Worm (Caenorhabditis elegans): ENCODE results near the gene lem-2.
A peak's percentile ranks its signal among the peaks of the same experiment; 100 is the strongest.

Gene lem-2

ce11 chrII:14059767-14060166 is 3.5 kb upstream of the lem-2 start, which contains the start of gene rpb-11 (continued):
- TF ChIP-seq grh-1 (GFP tag; IDR thresholded peaks at IDR 0.05) (peak; percentile 94), ceh-88 (GFP tag; IDR thresholded peaks at IDR 0.05) (peak; percentile 79), nhr-84 (tag; optimal IDR thresholded peaks at IDR 0.05) (no peak), nhr-47 (tag; optimal IDR thresholded peaks at IDR 0.05) (peak; percentile 98), snu-23 (GFP tag; optimal IDR thresholded peaks at IDR 0.05) (peak; percentile 97), ceh-90 (tag; optimal IDR thresholded peaks at IDR 0.05) (peak; percentile 52), alr-1 (tag; optimal IDR thresholded peaks at IDR 0.05; ENCODE audit: borderline replicate concordance) (no peak), rnt-1 (tag; optimal IDR thresholded peaks at IDR 0.05) (peak; percentile 97), ama-1 (optimal IDR thresholded peaks at IDR 0.05) (peak; percentile 82)

ce11 chrII:14060439-14060838 is 2.8 kb upstream of the lem-2 start, which contains the start of gene W01G7.4:
Gene W01G7.4, plus strand, starts transcription at chrII:14060739.
- TF ChIP-seq aly-2 (tag; optimal IDR thresholded peaks at IDR 0.05) (no peak), mef-2 (tag; optimal IDR thresholded peaks at IDR 0.05) (no peak), zag-1 (tag; optimal IDR thresholded peaks at IDR 0.05) (no peak), nhr-71 (tag; optimal IDR thresholded peaks at IDR 0.05) (no peak), ces-1 (GFP tag; optimal IDR thresholded peaks at IDR 0.05) (no peak), zip-4 (GFP tag; optimal IDR thresholded peaks at IDR 0.05) (no peak), tbx-2 (tag; optimal IDR thresholded peaks at IDR 0.05) (no peak), xbp-1 (tag; optimal IDR thresholded peaks at IDR 0.05) (no peak), nhr-90 (tag; optimal IDR thresholded peaks at IDR 0.05; ENCODE audit: poor library complexity) (no peak), nhr-77 (tag; optimal IDR thresholded peaks at IDR 0.05) (no peak), ztf-4 (tag; optimal IDR thresholded peaks at IDR 0.05) (no peak)

ce11 chrII:14060885-14061284 is 2.4 kb upstream of the lem-2 start:
- TF ChIP-seq nhr-90 (tag; optimal IDR thresholded peaks at IDR 0.05; ENCODE audit: poor library complexity) (no peak), fkh-10 (GFP tag; optimal IDR thresholded peaks at IDR 0.05) (no peak), ceh-90 (tag; optimal IDR thresholded peaks at IDR 0.05) (no peak), ztf-11 (tag; optimal IDR thresholded peaks at IDR 0.05) (no peak), mef-2 (tag; optimal IDR thresholded peaks at IDR 0.05) (no peak), zag-1 (tag; optimal IDR thresholded peaks at IDR 0.05) (no peak), pag-3 (tag; optimal IDR thresholded peaks at IDR 0.05; ENCODE audit: borderline replicate concordance, insufficient read depth) (no peak), ces-1 (GFP tag; optimal IDR thresholded peaks at IDR 0.05) (no peak), ceh-82 (tag; optimal IDR thresholded peaks at IDR 0.05) (no peak), ama-1 (optimal IDR thresholded peaks at IDR 0.05) (no peak), rnt-1 (tag; optimal IDR thresholded peaks at IDR 0.05) (no peak), nhr-28 (tag; optimal IDR thresholded peaks at IDR 0.05) (no peak), hpl-2 (GFP tag; optimal IDR thresholded peaks at IDR 0.05) (no peak), lin-13 (GFP tag; optimal IDR thresholded peaks at IDR 0.05) (no peak), tlp-1 (tag; optimal IDR thresholded peaks at IDR 0.05) (no peak), fkh-8 (tag; optimal IDR thresholded peaks at IDR 0.05) (no peak)

- TF ChIP-seq ama-1 (optimal IDR thresholded peaks at IDR 0.05) (no peak), efl-1 (optimal IDR thresholded peaks at IDR 0.05) (no peak), efl-1 (GFP tag; optimal IDR thresholded peaks at IDR 0.05 in 1 of 2) (peak in 1 of 2 experiments; percentile 91)
Measured at ce11 chrII:14064051-14064450, 801 bp downstream of the lem-2 start.

- TF ChIP-seq efl-1 (optimal IDR thresholded peaks at IDR 0.05) = no peak
- TF ChIP-seq efl-1 (GFP tag; optimal IDR thresholded peaks at IDR 0.05 in 1 of 2) = peak in 1 of 2 experiments; percentile 10
- TF ChIP-seq snu-23 (GFP tag; optimal IDR thresholded peaks at IDR 0.05) = no peak
- TF ChIP-seq ceh-63 (GFP tag; optimal IDR thresholded peaks at IDR 0.05) = no peak
- TF ChIP-seq nhr-20 (tag; optimal IDR thresholded peaks at IDR 0.05) = no peak
- no peak for TF ChIP-seq egl-27 (tag; optimal IDR thresholded peaks at IDR 0.05)
- no peak for TF ChIP-seq nhr-11 (tag; optimal IDR thresholded peaks at IDR 0.05)
- no peak for TF ChIP-seq sox-4 (tag; optimal IDR thresholded peaks at IDR 0.05)
- no peak for TF ChIP-seq egl-13 (tag; optimal IDR thresholded peaks at IDR 0.05)
Measured at ce11 chrII:14065486-14065885, 2.2 kb downstream of the lem-2 start.
